Fruit fly (Drosophila melanogaster): Measurements from ENCODE around the gene CG4572.

DNA sequence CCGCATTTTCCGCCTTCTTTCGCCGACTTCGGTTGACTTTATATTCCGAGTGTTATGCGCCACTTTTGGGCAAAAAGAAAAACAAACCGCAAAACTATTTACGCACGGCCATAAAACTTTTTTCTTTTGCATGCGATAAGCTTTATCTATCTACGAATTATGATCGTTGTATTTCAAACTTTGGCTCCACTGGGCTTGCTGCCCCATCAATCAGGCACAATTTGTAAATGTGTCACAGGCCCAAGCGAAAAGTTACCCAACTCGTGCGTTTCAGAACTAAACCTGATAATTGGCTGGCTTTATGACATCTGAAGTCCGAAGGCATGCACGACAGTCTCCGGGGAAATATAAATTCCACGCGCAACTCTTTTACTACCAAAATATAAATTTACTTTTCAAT is 30.2 kb downstream of the CG4572 start:
- TF ChIP-seq psq (optimal IDR thresholded peaks at IDR 0.05) (no peak), insv (optimal IDR thresholded peaks at IDR 0.05) (no peak), h (optimal IDR thresholded peaks at IDR 0.05) (no peak), Sin3A (optimal IDR thresholded peaks at IDR 0.05) (no peak), Myc (optimal IDR thresholded peaks at IDR 0.05) (no peak), ttk (optimal IDR thresholded peaks at IDR 0.05) (no peak)
